Fruit fly (Drosophila melanogaster): Measurements from ENCODE around the gene hoip.

Gene hoip

DNA sequence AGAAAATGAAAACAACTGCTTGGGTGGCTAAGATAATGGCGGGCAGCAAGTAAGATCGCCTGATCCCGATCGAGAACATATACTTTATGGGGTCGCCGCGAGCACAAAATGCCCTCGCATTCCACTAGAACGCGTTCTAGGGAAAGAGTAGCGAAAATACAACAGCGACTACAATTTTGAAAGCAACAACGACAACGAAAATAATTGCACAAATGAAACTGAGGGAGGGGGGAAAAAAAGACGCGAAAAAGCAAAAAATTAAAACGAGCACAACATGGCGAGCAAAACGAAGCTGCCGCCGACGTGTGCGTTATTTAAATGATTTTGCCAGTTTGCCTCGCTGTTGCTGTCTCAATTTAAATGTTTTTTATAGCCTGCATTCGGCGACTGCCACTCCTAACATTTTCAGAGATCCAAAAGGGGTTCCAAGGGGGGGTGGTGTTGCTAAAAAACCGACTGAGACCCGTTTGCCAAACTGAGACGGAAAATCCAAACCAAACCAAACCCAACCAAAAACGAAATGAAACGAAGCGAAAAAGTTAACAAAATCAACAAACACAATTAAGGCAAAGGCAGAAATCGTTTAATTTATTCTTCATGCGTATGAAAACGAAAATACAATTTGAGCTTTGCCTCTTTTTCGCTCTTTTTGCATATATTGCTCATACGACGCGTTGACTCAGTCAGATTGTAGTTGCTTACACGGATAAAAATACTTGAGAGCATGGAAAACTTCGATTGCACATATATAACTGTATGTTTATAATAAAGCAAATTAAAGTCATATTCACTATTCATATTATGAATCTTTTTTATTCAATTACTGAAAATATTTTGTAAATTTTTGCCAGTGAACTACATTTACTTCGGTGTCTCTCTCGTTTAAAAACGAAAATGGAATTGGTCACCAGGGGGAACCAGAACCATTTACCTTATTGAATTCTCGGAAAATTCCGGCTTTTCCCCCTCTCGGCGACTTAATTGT, 6.9 kb upstream of the hoip start (continued):
- TF ChIP-seq CG11723 (GFP tag; optimal IDR thresholded peaks at IDR 0.05) (no peak), hkb (optimal IDR thresholded peaks at IDR 0.05) (no peak), hkb (GFP tag; IDR thresholded peaks at IDR 0.05) (peak; percentile 86), CG30403 (GFP tag; optimal IDR thresholded peaks at IDR 0.05) (peak; percentile 78), HHEX (GFP tag; optimal IDR thresholded peaks at IDR 0.05) (peak; percentile 60), Side (GFP tag; optimal IDR thresholded peaks at IDR 0.05) (no peak), Hr78 (GFP tag; optimal IDR thresholded peaks at IDR 0.05) (no peak), kay (GFP tag; optimal IDR thresholded peaks at IDR 0.05) (peak; percentile 38), pum (GFP tag; optimal IDR thresholded peaks at IDR 0.05) (no peak), dmrt99B (tag; optimal IDR thresholded peaks at IDR 0.05) (peak; percentile 66), CG3726 (GFP tag; IDR thresholded peaks at IDR 0.05) (0 out of 3 replicates have a peak, but pooled peaks have one; percentile 48), tx (GFP tag; optimal IDR thresholded peaks at IDR 0.05) (no peak), Mrtf (GFP tag; IDR thresholded peaks at IDR 0.05) (peak; percentile 28; the same call in 1 of the 3 replicates), sisA (GFP tag; IDR thresholded peaks at IDR 0.05) (peak; percentile 69; the same call in 1 of the 2 replicates), wek (GFP tag; optimal IDR thresholded peaks at IDR 0.05) (no peak), CG4617 (GFP tag; optimal IDR thresholded peaks at IDR 0.05; ENCODE audit: borderline replicate concordance) (no peak), pros (GFP tag; optimal IDR thresholded peaks at IDR 0.05) (no peak), CG9797 (GFP tag; optimal IDR thresholded peaks at IDR 0.05) (no peak), CG13123 (GFP tag; optimal IDR thresholded peaks at IDR 0.05) (no peak), Abd-B (GFP tag; optimal IDR thresholded peaks at IDR 0.05) (peak; percentile 29), CG4282 (GFP tag; optimal IDR thresholded peaks at IDR 0.05) (no peak), CG10543 (GFP tag; optimal IDR thresholded peaks at IDR 0.05) (peak; percentile 26), Vsx1 (GFP tag; optimal IDR thresholded peaks at IDR 0.05) (no peak), CG15514 (GFP tag; optimal IDR thresholded peaks at IDR 0.05) (peak; percentile 47), luna (GFP tag; optimal IDR thresholded peaks at IDR 0.05) (no peak), HLH3B (GFP tag; IDR thresholded peaks at IDR 0.05) (peak; percentile 78), Drgx (GFP tag; IDR thresholded peaks at IDR 0.05) (peak; percentile 92), dmrt11E (tag; optimal IDR thresholded peaks at IDR 0.05) (no peak), gsb (GFP tag; IDR thresholded peaks at IDR 0.05) (peak; percentile 78), Adf1 (GFP tag; IDR thresholded peaks at IDR 0.05) (peak; percentile 67), shn (GFP tag; optimal IDR thresholded peaks at IDR 0.05) (no peak), CG11695 (GFP tag; IDR thresholded peaks at IDR 0.05) (peak; percentile 86), B-H2 (GFP tag; optimal IDR thresholded peaks at IDR 0.05) (no peak), Dek (tag; optimal IDR thresholded peaks at IDR 0.05) (peak; percentile 69), CG11560 (tag; IDR thresholded peaks at IDR 0.05) (peak; percentile 67), Asciz (GFP tag; optimal IDR thresholded peaks at IDR 0.05) (no peak), gro (GFP tag; optimal IDR thresholded peaks at IDR 0.05) (peak; percentile 4), ftz-f1 (GFP tag; optimal IDR thresholded peaks at IDR 0.05) (no peak), Atf-2 (GFP tag; optimal IDR thresholded peaks at IDR 0.05) (no peak), CG9437 (GFP tag; optimal IDR thresholded peaks at IDR 0.05) (peak; percentile 41), zfh1 (GFP tag; IDR thresholded peaks at IDR 0.05) (peak; percentile 33; the same call in 2 of the 3 replicates), D19B (GFP tag; optimal IDR thresholded peaks at IDR 0.05) (peak; percentile 35), CG7786 (GFP tag; optimal IDR thresholded peaks at IDR 0.05) (no peak), ems (GFP tag; optimal IDR thresholded peaks at IDR 0.05) (peak; percentile 7), CG3847 (GFP tag; IDR thresholded peaks at IDR 0.05) (peak; percentile 78), CG15073 (GFP tag; optimal IDR thresholded peaks at IDR 0.05) (no peak), az2 (GFP tag; optimal IDR thresholded peaks at IDR 0.05) (peak; percentile 30), bcd (GFP tag; optimal IDR thresholded peaks at IDR 0.05) (peak; percentile 34), bigmax (GFP tag; optimal IDR thresholded peaks at IDR 0.05) (no peak)

Measured in whole organism, embryonic.